Worm (Caenorhabditis elegans) whole organism, L3 larva: ENCODE data around the gene F45E6.1.

Source experiments
- aly-2 ChIP-seq: fragments of 150-350 bp; optimal IDR thresholded peaks from 2 replicates; lab custom pipeline; 2014; ENCODE audit warnings: missing biosample characterization, missing genetic modification characterization
- ama-1 ChIP-seq: fragments of 150-350 bp; optimal IDR thresholded peaks from 2 replicates; lab custom pipeline; 2018
- ceh-16 ChIP-seq: sonication (generic microtip); optimal IDR thresholded peaks from 2 replicates; lab custom pipeline; 2017; ENCODE audit warnings: missing biosample characterization, missing genetic modification characterization
- ceh-28 ChIP-seq: fragments of 150-350 bp; optimal IDR thresholded peaks from 2 replicates; lab custom pipeline; 2014; ENCODE audit warnings: missing biosample characterization, missing genetic modification reagents, missing genetic modification characterization
- ceh-82 ChIP-seq: fragments of 150-350 bp; optimal IDR thresholded peaks from 2 replicates; lab custom pipeline; 2014; ENCODE audit warnings: missing biosample characterization, missing genetic modification characterization
- ceh-9 ChIP-seq: sonication (generic microtip); optimal IDR thresholded peaks from 2 replicates; lab custom pipeline; 2018; ENCODE audit warnings: missing biosample characterization, missing genetic modification characterization
- daf-12 ChIP-seq: fragments of 150-350 bp; optimal IDR thresholded peaks from 2 replicates; lab custom pipeline; 2014; ENCODE audit warnings: missing biosample characterization, missing genetic modification reagents, missing genetic modification characterization
- egl-27 ChIP-seq: sonication (generic microtip); optimal IDR thresholded peaks from 4 replicates; lab custom pipeline; 2017; ENCODE audit warnings: missing biosample characterization, missing genetic modification reagents, missing genetic modification characterization
- egl-5 ChIP-seq: fragments of 150-350 bp; optimal IDR thresholded peaks from 2 replicates; lab custom pipeline; 2017; ENCODE audit warnings: missing biosample characterization, missing genetic modification reagents, missing genetic modification characterization, inconsistent platforms
- elt-1 ChIP-seq: fragments of 150-350 bp; optimal IDR thresholded peaks from 2 replicates; lab custom pipeline; 2014; ENCODE audit warnings: missing biosample characterization, missing genetic modification characterization
- eor-1 ChIP-seq, 2 experiments: fragments of 150-350 bp; optimal IDR thresholded peaks; 2 replicates each; lab custom pipeline; 2014 to 2018; ENCODE audit warnings: missing biosample characterization in 2 of 2, missing genetic modification characterization in 2 of 2
- fkh-10 ChIP-seq: sonication (generic microtip); optimal IDR thresholded peaks from 2 replicates; lab custom pipeline; 2017; ENCODE audit warnings: missing biosample characterization, missing genetic modification reagents, missing genetic modification characterization
- fkh-2 ChIP-seq: fragments of 150-350 bp; optimal IDR thresholded peaks from 2 replicates; lab custom pipeline; 2014; ENCODE audit warnings: missing biosample characterization, missing genetic modification reagents, missing genetic modification characterization
- fos-1 ChIP-seq: fragments of 150-350 bp; optimal IDR thresholded peaks from 2 replicates; lab custom pipeline; 2014; ENCODE audit warnings: missing biosample characterization, missing genetic modification characterization
- hmg-11 ChIP-seq: sonication (generic microtip); optimal IDR thresholded peaks from 2 replicates; lab custom pipeline; 2016; ENCODE audit warnings: missing genetic modification characterization, missing compliant biosample characterization
- jun-1 ChIP-seq: fragments of 150-350 bp; optimal IDR thresholded peaks from 2 replicates; lab custom pipeline; 2014; ENCODE audit warnings: missing biosample characterization, missing genetic modification reagents, missing genetic modification characterization
- lin-15B ChIP-seq: fragments of 150-350 bp; optimal IDR thresholded peaks from 2 replicates; lab custom pipeline; 2014; ENCODE audit warnings: missing biosample characterization, missing genetic modification characterization
- lin-39 ChIP-seq: fragments of 150-350 bp; optimal IDR thresholded peaks from 2 replicates; lab custom pipeline; 2018; ENCODE audit warnings: missing biosample characterization, missing genetic modification reagents, missing genetic modification characterization
- lsy-12 ChIP-seq: sonication (generic microtip); optimal IDR thresholded peaks from 2 replicates; lab custom pipeline; 2016; ENCODE audit warnings: mild to moderate bottlenecking, missing genetic modification characterization, missing compliant biosample characterization
- nfya-1 ChIP-seq: sonication (generic microtip); optimal IDR thresholded peaks from 2 replicates; lab custom pipeline; 2017; ENCODE audit warnings: missing genetic modification characterization, mild to moderate bottlenecking, missing compliant biosample characterization, antibody characterized with exemption, moderate library complexity; ENCODE audit not compliant: insufficient read depth
- nhr-11 ChIP-seq: fragments of 150-350 bp; optimal IDR thresholded peaks from 2 replicates; lab custom pipeline; 2014; ENCODE audit warnings: missing biosample characterization, missing genetic modification characterization
- nhr-23 ChIP-seq: fragments of 150-350 bp; optimal IDR thresholded peaks from 2 replicates; lab custom pipeline; 2014; ENCODE audit warnings: missing biosample characterization, missing genetic modification reagents, missing genetic modification characterization
- nhr-25 ChIP-seq: sonication (generic microtip); optimal IDR thresholded peaks from 2 replicates; lab custom pipeline; 2017; ENCODE audit warnings: missing biosample characterization, missing genetic modification characterization
- nhr-28 ChIP-seq: fragments of 150-350 bp; optimal IDR thresholded peaks from 2 replicates; lab custom pipeline; 2014; ENCODE audit warnings: missing biosample characterization, missing genetic modification characterization
- nhr-43 ChIP-seq: sonication (generic microtip); optimal IDR thresholded peaks from 2 replicates; lab custom pipeline; 2016; ENCODE audit warnings: mild to moderate bottlenecking, missing genetic modification characterization, missing compliant biosample characterization; ENCODE audit not compliant: poor library complexity, severe bottlenecking
- nhr-67 ChIP-seq: fragments of 150-350 bp; optimal IDR thresholded peaks from 2 replicates; lab custom pipeline; 2014; ENCODE audit warnings: missing biosample characterization, missing genetic modification characterization
- nhr-76 ChIP-seq: fragments of 150-350 bp; sonication (generic microtip); optimal IDR thresholded peaks from 5 replicates; lab custom pipeline; 2014; ENCODE audit warnings: missing biosample characterization, missing genetic modification characterization
- nhr-77 ChIP-seq: fragments of 150-350 bp; optimal IDR thresholded peaks from 2 replicates; lab custom pipeline; 2014; ENCODE audit warnings: missing biosample characterization, missing genetic modification characterization
- pha-4 ChIP-seq: fragments of 150-350 bp; optimal IDR thresholded peaks from 2 replicates; lab custom pipeline; 2014; ENCODE audit warnings: missing biosample characterization, missing genetic modification reagents, missing genetic modification characterization
- pqm-1 ChIP-seq: fragments of 150-350 bp; optimal IDR thresholded peaks from 2 replicates; lab custom pipeline; 2017; ENCODE audit warnings: missing biosample characterization, missing genetic modification characterization, inconsistent platforms
- sea-2 ChIP-seq: fragments of 150-350 bp; sonication (generic microtip); optimal IDR thresholded peaks from 4 replicates; lab custom pipeline; 2014; ENCODE audit warnings: missing biosample characterization, missing genetic modification reagents, missing genetic modification characterization
- skn-1 ChIP-seq: fragments of 150-350 bp; optimal IDR thresholded peaks from 2 replicates; lab custom pipeline; 2014; ENCODE audit warnings: missing biosample characterization, missing genetic modification characterization
- snpc-4 ChIP-seq: fragments of 150-350 bp; optimal IDR thresholded peaks from 2 replicates; lab custom pipeline; 2014; ENCODE audit warnings: missing biosample characterization, missing genetic modification characterization
- tbx-2 ChIP-seq: sonication (generic microtip); optimal IDR thresholded peaks from 2 replicates; lab custom pipeline; 2016; ENCODE audit warnings: mild to moderate bottlenecking, missing genetic modification characterization, missing compliant biosample characterization
- unc-39 ChIP-seq: sonication (generic microtip); optimal IDR thresholded peaks from 4 replicates; lab custom pipeline; 2017; ENCODE audit warnings: missing biosample characterization, missing genetic modification characterization
- unc-62 ChIP-seq: fragments of 150-350 bp; sonication (generic microtip); optimal IDR thresholded peaks from 4 replicates; lab custom pipeline; 2014; ENCODE audit warnings: missing biosample characterization, missing genetic modification reagents, missing genetic modification characterization
- ztf-11 ChIP-seq: fragments of 150-350 bp; optimal IDR thresholded peaks from 2 replicates; lab custom pipeline; 2014; ENCODE audit warnings: missing biosample characterization, missing genetic modification characterization
- ztf-4 ChIP-seq: fragments of 150-350 bp; optimal IDR thresholded peaks from 2 replicates; lab custom pipeline; 2014; ENCODE audit warnings: missing biosample characterization, missing genetic modification characterization

The F45E6.1 gene

DNA sequence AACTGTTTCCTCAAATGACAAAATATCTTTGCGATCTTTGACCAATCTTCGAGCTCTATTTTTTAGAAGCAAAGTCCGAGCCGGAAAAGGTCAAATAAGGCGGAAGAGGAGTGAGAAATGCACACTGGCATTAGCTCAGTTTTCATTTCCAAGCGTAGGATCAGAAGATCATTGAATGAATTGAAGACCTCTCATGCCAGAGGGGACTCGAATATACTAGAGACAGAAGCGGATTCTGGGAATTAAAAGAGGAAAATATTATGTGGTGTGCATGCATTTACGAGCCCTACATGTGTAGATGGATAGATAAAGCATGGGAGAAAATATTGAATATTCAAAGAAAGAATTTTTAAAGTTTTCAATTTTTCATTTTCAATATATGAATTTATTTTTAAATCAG, 36.2 kb upstream of the F45E6.1 start:
- TF ChIP-seq nfya-1 (tag; lab: Kevin White, UChicago) (peak; percentile 10), nhr-77 (tag; lab: Kevin White, UChicago) (no peak), sea-2 (GFP tag; lab: Kevin White, UChicago) (no peak), jun-1 (tag; lab: Kevin White, UChicago) (no peak)

DNA sequence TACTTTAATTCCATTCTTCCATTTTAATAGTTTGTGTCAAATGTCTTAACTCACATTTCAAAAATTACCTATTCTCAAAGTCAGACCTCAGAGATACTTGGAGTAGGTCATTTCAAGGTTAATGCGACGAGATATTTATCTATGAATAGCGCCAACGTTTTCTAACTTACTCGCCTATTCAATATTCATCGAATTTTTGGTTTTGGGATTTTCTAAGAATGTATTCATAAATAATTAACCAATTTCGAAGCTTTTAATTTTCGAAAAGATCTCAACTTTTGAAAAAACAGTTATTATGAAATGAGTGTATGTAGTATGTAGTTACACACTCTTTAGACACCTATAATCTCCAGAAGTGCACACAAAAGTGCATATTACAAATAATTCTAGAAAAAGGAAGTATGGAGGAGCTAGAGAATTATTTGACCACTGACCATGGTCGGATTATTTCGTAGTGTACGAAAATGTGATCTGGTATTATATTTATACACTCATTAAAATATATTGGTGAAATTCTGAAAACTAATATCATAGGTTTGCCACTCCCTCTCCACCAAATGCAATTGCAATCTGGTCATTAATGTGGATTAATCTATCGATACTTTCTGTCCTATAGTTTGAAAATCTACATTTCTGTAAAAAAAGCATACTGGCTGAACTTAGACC, 35.4 kb upstream of the F45E6.1 start:
- TF ChIP-seq ceh-16 (tag; lab: Kevin White, UChicago): no peak
- no peak for TF ChIP-seq daf-12 (tag; lab: Kevin White, UChicago)
- TF ChIP-seq jun-1 (tag; lab: Kevin White, UChicago): no peak
- no peak for TF ChIP-seq ceh-82 (tag; lab: Kevin White, UChicago)
- no peak for TF ChIP-seq eor-1 (tag; optimal IDR thresholded peaks at IDR 0.05; lab: Kevin White, UChicago)
- no peak for TF ChIP-seq egl-27 (tag; lab: Kevin White, UChicago)
- no peak for TF ChIP-seq lin-39 (tag; lab: Kevin White, UChicago)
- TF ChIP-seq nhr-25 (tag; lab: Kevin White, UChicago): peak; percentile 31

DNA sequence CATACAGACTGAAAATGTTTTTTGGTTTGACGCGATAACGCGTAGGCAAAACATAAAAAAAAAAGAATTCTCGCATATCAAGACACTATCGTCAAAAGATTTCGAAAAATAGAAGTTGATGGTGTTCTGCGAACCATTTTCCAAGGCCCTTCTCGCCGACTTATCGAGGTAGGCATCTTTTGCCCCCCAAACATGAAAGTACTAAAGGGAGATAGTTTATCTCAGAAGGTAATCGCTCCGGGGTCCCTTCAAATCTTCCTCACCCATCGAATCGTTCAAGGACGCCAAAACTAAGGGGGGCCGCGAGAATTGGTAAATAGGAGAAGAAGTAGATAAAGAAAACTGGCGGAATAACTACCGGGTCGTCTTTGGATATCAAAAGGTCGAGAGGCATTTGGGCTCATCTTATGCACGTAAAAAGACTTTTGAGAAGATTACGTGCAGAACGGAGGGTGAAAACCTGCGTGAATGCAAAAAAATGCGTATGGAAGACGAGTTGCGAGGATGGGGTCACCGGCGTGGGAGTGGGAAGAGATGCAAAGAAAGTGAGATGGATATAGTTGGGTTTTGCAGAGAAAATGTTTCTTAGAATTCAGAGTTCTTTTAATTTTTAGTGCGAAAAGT, 34.3 kb upstream of the F45E6.1 start:
- peak; percentile 53 for TF ChIP-seq nhr-23
- TF ChIP-seq fkh-2 (tag; lab: Kevin White, UChicago): no peak
- peak; percentile 98 for TF ChIP-seq elt-1 (tag; lab: Kevin White, UChicago)
- TF ChIP-seq hmg-11: no peak
- TF ChIP-seq nhr-25 (tag; lab: Kevin White, UChicago): peak; percentile 70
- no peak for TF ChIP-seq ztf-11
- TF ChIP-seq fkh-10 (GFP tag; lab: Kevin White, UChicago): no peak
- TF ChIP-seq, all 47 proteins: peak for 3

DNA sequence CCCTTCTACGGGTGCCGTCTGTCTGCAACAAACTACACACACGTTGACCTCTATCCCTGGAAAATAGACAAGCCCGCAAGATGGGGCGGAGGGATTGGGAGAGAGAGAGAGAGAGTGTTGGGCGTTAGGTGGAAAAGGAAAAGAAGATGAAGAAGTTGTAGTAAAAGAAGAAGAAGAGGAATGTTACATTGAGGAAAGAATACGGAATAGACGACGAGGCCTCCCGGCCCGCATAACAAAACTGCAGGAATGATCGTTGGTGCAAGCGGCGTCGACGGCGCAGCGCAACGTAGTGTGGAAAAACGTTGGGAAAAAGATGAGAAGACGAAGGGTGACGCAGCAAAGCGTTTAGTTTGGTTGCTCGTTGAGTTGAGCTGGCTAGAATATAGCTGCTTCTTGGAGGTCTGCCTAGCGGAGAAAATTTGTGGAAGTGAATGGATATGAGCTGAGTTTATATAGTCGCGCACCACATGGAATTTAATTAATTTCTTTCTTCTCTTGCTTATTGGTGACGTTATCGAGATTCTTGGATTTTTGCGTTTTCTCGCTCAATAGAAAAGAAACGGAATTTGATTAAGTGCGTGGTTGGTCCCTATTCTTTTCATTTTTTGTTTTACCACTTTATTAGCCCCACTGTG, 33.0 kb upstream of the F45E6.1 start:
- TF ChIP-seq nfya-1 (tag; lab: Kevin White, UChicago) (peak; percentile 66), nhr-25 (tag; lab: Kevin White, UChicago) (peak; percentile 54), fkh-10 (GFP tag; lab: Kevin White, UChicago) (peak; percentile 42), tbx-2 (tag; lab: Kevin White, UChicago) (peak; percentile 45), nhr-11 (tag; lab: Kevin White, UChicago) (peak; percentile 41), ztf-4 (tag; lab: Kevin White, UChicago) (peak; percentile 13), unc-39 (no peak), ceh-82 (tag; lab: Kevin White, UChicago) (peak; percentile 7), egl-5 (tag; lab: Kevin White, UChicago) (peak; percentile 48), hmg-11 (peak; percentile 69), lsy-12 (tag; lab: Kevin White, UChicago) (peak; percentile 24), nhr-23 (peak; percentile 59), nhr-28 (tag; lab: Kevin White, UChicago) (no peak), fkh-2 (tag; lab: Kevin White, UChicago) (no peak), ceh-28 (no peak), snpc-4 (peak; percentile 8), nhr-43 (tag; lab: Kevin White, UChicago) (peak; percentile 50), nhr-76 (no peak), egl-27 (tag; lab: Kevin White, UChicago) (no peak), lin-39 (tag; lab: Kevin White, UChicago) (peak; percentile 82), unc-62 (GFP tag; lab: Kevin White, UChicago) (peak; percentile 23)

DNA sequence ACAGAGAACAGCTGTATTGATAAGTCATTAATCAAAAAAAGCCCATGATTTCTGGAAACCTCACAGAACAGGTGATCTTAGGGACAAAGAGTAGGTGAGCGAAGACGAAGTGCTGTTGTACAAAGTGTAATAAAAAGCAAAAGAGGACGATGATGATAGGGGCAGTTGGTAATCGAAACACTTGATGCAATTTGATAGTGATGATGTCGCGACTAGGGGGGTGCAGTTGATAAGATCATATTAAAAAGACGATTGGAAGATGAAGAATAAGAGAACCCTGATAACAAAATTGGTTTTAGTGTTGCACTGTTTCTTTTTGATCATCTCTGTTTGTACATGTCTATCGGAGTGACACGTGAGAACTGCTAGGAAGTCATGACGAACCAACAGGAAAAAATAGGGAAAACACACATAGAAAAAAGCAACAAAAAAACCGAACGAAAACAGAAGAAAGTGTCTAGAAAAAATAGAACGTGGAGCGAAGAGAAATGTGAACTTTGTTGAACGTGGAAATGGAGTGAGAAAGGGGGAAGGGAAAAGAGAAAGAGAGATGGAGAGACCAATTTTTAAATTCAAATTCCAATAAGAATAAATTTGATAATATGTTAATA, 32.2 kb upstream of the F45E6.1 start:
- TF ChIP-seq elt-1 (tag; lab: Kevin White, UChicago) (peak; percentile 61), aly-2 (tag; lab: Kevin White, UChicago) (no peak), nhr-11 (tag; lab: Kevin White, UChicago) (no peak), nhr-23 (peak; percentile 72), ceh-82 (tag; lab: Kevin White, UChicago) (no peak), nhr-25 (tag; lab: Kevin White, UChicago) (peak; percentile 50), ceh-9 (tag; lab: Kevin White, UChicago) (no peak), daf-12 (tag; lab: Kevin White, UChicago) (no peak), fkh-10 (GFP tag; lab: Kevin White, UChicago) (no peak), pqm-1 (peak; percentile 92), snpc-4 (peak; percentile 18), sea-2 (GFP tag; lab: Kevin White, UChicago) (no peak), skn-1 (tag; lab: Kevin White, UChicago) (peak; percentile 26), nhr-67 (tag; lab: Kevin White, UChicago) (no peak), egl-5 (tag; lab: Kevin White, UChicago) (peak; percentile 88), fos-1 (tag; lab: Kevin White, UChicago) (no peak), ceh-16 (tag; lab: Kevin White, UChicago) (no peak), nhr-43 (tag; lab: Kevin White, UChicago) (peak; percentile 55), ama-1 (peak; percentile 15), lin-15B (tag; lab: Kevin White, UChicago) (no peak), lin-39 (tag; lab: Kevin White, UChicago) (peak; percentile 21), fkh-2 (tag; lab: Kevin White, UChicago) (no peak), pha-4 (tag; lab: Kevin White, UChicago) (peak; percentile 76), eor-1 (tag; optimal IDR thresholded peaks at IDR 0.05; lab: Kevin White, UChicago) (no peak)
